Fruit fly (Drosophila melanogaster): ENCODE results near the gene fu.

fu gene

DNA sequence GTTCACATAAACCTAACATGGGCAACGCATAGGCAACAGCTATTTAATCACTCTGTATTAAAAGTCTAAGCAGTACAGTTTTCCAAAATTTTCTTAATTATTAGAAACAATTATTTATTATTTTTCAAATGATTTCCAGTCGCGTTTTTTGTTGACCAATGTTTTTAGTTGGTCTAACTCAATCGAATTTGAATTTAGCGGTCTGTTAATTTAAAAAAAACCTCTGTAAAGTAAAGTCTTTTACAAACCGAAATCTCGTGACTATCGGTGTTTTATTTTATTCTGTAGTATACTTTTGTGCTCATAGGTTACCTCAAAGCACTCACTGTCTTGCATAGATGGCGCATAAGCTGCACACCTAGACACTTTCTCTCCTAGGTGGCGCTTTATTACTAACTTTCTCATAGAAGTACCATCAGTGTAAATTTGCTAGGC is 22.4 kb upstream of the fu start (continued):
- TF ChIP-seq CG10366 (GFP tag; IDR thresholded peaks at IDR 0.05) (peak; percentile 17; the same call in 1 of the 2 replicates), fd3F (GFP tag; optimal IDR thresholded peaks at IDR 0.05) (no peak), CG12659 (GFP tag; optimal IDR thresholded peaks at IDR 0.05) (peak; percentile 27), CG17186 (GFP tag; optimal IDR thresholded peaks at IDR 0.05) (no peak), pnt (GFP tag; optimal IDR thresholded peaks at IDR 0.05) (peak; percentile 29), CG1602 (GFP tag; optimal IDR thresholded peaks at IDR 0.05) (peak; percentile 13), ems (GFP tag; optimal IDR thresholded peaks at IDR 0.05) (no peak), CG18619 (GFP tag; optimal IDR thresholded peaks at IDR 0.05) (no peak), run (tag; optimal IDR thresholded peaks at IDR 0.05) (no peak), wdn (GFP tag; IDR thresholded peaks at IDR 0.05) (no peak), Bteb2 (GFP tag; optimal IDR thresholded peaks at IDR 0.05) (no peak), MTF-1 (GFP tag; optimal IDR thresholded peaks at IDR 0.05; ENCODE audit: borderline replicate concordance) (no peak), ssp (GFP tag; IDR thresholded peaks at IDR 0.05) (no peak), CG1647 (GFP tag; optimal IDR thresholded peaks at IDR 0.05) (no peak), CG12236 (GFP tag; optimal IDR thresholded peaks at IDR 0.05) (no peak), dmrt11E (tag; optimal IDR thresholded peaks at IDR 0.05) (no peak), Asciz (GFP tag; optimal IDR thresholded peaks at IDR 0.05) (no peak), gcm2 (GFP tag; optimal IDR thresholded peaks at IDR 0.05) (no peak), CkIIα-i1 (GFP tag; IDR thresholded peaks at IDR 0.05) (no peak), CG18011 (GFP tag; optimal IDR thresholded peaks at IDR 0.05) (no peak), exex (tag; optimal IDR thresholded peaks at IDR 0.05) (no peak), cato (GFP tag; optimal IDR thresholded peaks at IDR 0.05; ENCODE audit: borderline replicate concordance) (no peak), cad (GFP tag; optimal IDR thresholded peaks at IDR 0.05) (no peak), HHEX (GFP tag; optimal IDR thresholded peaks at IDR 0.05) (no peak), Bgb (GFP tag; IDR thresholded peaks at IDR 0.05; ENCODE audit: partially characterized antibody) (peak; percentile 69), sob (GFP tag; IDR thresholded peaks at IDR 0.05) (0 out of 2 replicates have a peak, but pooled peaks have one; percentile 35), tx (GFP tag; optimal IDR thresholded peaks at IDR 0.05) (no peak), Neu2 (GFP tag; optimal IDR thresholded peaks at IDR 0.05; ENCODE audit: borderline replicate concordance) (no peak), CG7963 (GFP tag; IDR thresholded peaks at IDR 0.05; ENCODE audit: partially characterized antibody) (no peak), Poxn (GFP tag; IDR thresholded peaks at IDR 0.05) (no peak), CG1832 (GFP tag; optimal IDR thresholded peaks at IDR 0.05) (no peak), Mrtf (GFP tag; IDR thresholded peaks at IDR 0.05) (no peak), CG2202 (tag; optimal IDR thresholded peaks at IDR 0.05) (no peak), Scr (GFP tag; IDR thresholded peaks at IDR 0.05; ENCODE audit: partially characterized antibody) (peak; percentile 70), Jarid2 (GFP tag; optimal IDR thresholded peaks at IDR 0.05) (no peak), ttk (GFP tag; IDR thresholded peaks at IDR 0.05) (no peak), lilli (GFP tag; optimal IDR thresholded peaks at IDR 0.05) (peak; percentile 47), CG8089 (GFP tag; optimal IDR thresholded peaks at IDR 0.05) (peak; percentile 22), ken (GFP tag; IDR thresholded peaks at IDR 0.05) (no peak), B-H1 (GFP tag; IDR thresholded peaks at IDR 0.05) (no peak), bigmax (GFP tag; optimal IDR thresholded peaks at IDR 0.05) (no peak), Dip2 (GFP tag; IDR thresholded peaks at IDR 0.05) (peak; percentile 98), Nf-YC (tag; optimal IDR thresholded peaks at IDR 0.05) (no peak), CG15011 (GFP tag; optimal IDR thresholded peaks at IDR 0.05) (no peak), CG11456 (GFP tag; IDR thresholded peaks at IDR 0.05) (peak; percentile 85), tll (GFP tag; optimal IDR thresholded peaks at IDR 0.05) (no peak), CG3838 (GFP tag; optimal IDR thresholded peaks at IDR 0.05) (no peak), croc (GFP tag; conservative IDR thresholded peaks at IDR 0.05) (no peak), NfI (GFP tag; optimal IDR thresholded peaks at IDR 0.05) (peak; percentile 42), sug (tag; optimal IDR thresholded peaks at IDR 0.05) (peak; percentile 31)
